Worm (Caenorhabditis elegans) whole organism, L4/young adult: ENCODE data around the gene C28D4.5.

Experiments used
- W03F9.2 ChIP-seq: fragments of 150-350 bp; optimal IDR thresholded peaks from 2 replicates; lab custom pipeline; 2014; ENCODE audit warnings: missing biosample characterization, missing genetic modification characterization
- dao-5 ChIP-seq: sonication (generic microtip); optimal IDR thresholded peaks from 2 replicates; lab custom pipeline; 2016; ENCODE audit warnings: missing genotype, missing genetic modification characterization, moderate library complexity, missing compliant biosample characterization
- him-1 ChIP-seq: sonication (generic microtip); optimal IDR thresholded peaks from 2 replicates; lab custom pipeline; 2016; ENCODE audit warnings: missing genotype, missing genetic modification reagents, missing genetic modification characterization, missing compliant biosample characterization

The C28D4.5 gene

DNA sequence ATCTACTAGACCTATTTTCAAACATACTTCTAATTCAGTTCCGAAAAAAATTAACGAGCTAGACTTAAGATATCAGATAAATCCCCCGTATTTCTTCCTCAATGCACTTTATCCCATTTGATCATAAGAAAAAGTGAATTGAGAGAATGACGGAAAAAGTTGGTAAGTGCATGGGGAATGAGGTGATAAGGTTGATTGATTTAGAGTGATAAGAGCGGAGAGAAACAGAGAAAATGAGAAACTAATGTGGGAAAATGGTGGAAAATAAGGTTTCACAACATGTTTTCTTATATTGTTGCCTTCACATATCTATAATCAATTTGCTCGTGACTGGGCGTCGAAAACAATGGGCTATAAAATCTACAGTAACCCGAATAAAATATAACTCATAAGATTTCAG lies 10.9 kb downstream of the C28D4.5 start:
- TF ChIP-seq dao-5 (tag; lab: Kevin White, UChicago) (no peak), W03F9.2 (tag; lab: Kevin White, UChicago) (peak; percentile 21), him-1 (tag; lab: Kevin White, UChicago) (no peak)

DNA sequence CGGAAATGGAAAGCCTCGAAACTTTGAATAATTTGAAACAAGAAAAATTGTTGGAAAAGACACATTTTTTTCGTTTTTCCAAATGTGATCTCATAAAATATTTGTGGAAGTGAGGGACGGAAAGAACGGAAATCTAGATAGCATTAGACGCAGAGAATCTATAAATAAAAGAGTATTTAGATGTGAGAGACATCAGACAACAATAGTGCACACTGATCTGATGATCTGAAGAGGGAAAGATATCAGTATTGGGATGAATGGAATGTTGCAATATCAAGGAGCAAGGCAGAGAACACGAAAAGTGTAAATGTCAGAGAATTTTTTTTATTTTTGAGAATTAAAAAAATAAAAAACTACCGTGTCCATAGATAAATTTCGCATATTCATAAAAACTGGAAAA lies 11.8 kb downstream of the C28D4.5 start:
- no peak for TF ChIP-seq him-1 (tag; lab: Kevin White, UChicago)
- TF ChIP-seq W03F9.2 (tag; lab: Kevin White, UChicago), result no peak
- TF ChIP-seq dao-5 (tag; lab: Kevin White, UChicago), result no peak

DNA sequence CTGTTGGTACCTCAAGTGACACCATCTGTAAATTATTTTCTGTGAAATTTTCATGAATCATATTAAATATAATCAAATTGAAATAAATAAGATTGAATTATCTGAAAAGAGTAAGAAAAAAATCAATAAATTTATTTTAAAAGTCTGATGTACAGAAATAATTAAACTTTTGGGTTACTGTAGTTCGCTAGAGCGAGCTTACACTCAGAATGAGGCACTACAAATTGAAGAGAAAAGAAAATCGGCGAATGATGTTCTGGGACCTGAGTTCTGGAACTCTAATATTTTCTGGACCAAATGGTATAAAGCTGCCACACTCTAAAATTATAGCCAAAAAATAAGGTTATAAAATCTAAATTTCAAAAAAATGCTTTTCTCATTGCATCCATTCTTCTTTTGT lies 12.8 kb downstream of the C28D4.5 start:
- TF ChIP-seq him-1 (tag; lab: Kevin White, UChicago), result no peak
- TF ChIP-seq dao-5 (tag; lab: Kevin White, UChicago), result no peak
- peak; percentile 5 for TF ChIP-seq W03F9.2 (tag; lab: Kevin White, UChicago)

DNA sequence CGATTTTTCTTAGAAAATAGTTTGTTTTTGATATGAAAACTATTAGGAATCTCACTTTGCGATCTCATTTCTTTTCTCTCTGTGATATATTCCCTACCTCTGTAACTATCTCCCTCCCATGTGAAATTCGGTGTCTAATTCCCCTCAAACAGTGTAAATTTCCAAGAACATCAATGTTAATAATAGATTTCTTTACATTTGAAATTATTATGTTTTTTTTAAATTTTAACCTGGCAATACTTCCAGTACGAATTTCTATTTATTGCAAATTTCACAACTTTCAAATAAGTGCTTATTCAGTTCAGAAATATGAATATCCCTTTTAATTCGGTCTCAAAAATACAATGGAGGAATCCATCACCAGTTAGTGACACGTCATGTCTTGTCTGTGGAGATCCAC lies 18.3 kb downstream of the C28D4.5 start, which contains the start of gene nhr-100:
Gene nhr-100, plus strand, starts transcription at position 301 of the 400 bp plus-strand sequence.
- TF ChIP-seq W03F9.2 (tag; lab: Kevin White, UChicago) (no peak), dao-5 (tag; lab: Kevin White, UChicago) (no peak), him-1 (tag; lab: Kevin White, UChicago) (no peak)

DNA sequence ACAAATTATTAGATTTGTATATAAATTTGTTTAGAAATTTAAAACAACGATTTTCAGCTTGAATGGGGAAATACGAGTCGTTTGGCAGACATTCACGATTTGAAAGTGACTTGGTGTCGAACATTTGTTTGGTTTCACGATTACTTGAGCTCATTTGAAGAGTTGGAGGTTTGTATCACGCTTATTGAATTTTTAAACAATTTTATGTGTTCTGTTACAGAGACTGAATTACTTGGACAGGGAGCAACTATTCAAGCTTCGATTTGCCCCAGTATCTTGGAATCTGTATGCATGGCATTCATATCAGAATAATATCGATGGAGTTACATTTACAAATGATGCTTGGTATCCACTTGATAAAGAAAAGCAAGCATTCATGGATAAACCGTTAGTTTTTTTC lies 19.4 kb downstream of the C28D4.5 start:
- TF ChIP-seq W03F9.2 (tag; lab: Kevin White, UChicago) (no peak), him-1 (tag; lab: Kevin White, UChicago) (no peak)

DNA sequence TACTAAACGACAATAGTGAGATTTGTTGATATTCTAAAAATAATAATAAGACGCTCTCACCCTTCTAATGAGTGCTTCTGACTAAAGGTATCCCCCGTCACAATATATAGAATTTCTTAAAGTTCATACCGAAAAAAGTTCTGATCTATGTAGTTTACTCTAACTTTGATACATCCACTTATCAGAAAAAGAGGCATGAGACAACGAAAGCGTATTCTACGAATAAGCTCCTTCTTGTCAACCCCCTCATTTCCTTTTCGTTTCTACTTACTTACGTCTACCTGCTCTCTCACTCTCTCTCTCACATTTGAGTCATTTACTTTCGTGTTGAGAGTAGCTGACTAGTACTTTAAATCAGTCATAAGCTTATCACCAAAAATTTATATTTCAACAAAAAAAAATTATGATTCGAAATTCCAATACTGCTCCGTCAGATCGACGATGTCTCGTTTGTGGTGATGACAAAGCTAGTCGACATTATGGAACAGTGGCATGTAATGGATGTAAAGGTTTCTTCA lies 21.1 kb downstream of the C28D4.5 start:
- TF ChIP-seq W03F9.2 (tag; lab: Kevin White, UChicago) (no peak), dao-5 (tag; lab: Kevin White, UChicago) (no peak), him-1 (tag; lab: Kevin White, UChicago) (no peak)

DNA sequence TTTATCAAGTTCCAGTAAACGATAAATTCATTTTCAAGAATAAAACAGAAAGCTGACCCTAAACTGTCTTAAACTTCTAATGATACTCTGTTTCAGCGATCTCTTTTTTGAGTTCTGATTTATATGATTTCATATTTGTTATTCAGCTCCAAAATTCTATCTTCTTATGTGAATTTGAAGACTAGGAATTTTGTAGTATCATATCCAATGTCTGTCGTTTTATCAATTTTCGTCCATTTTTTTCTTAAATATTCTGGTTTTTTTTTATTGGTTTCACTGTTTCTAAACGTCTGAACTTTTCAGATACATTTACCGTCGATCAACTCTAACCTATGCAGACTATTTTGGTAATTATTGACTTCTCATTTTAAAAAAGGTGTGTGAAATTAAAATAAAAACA lies 21.7 kb downstream of the C28D4.5 start, which contains the start of the genes nhr-138 and C28D4.18:
Gene nhr-138, plus strand, starts transcription at position 304 of the 400 bp plus-strand sequence.
Gene C28D4.18, plus strand, starts transcription at position 333 of the 400 bp plus-strand sequence.
- TF ChIP-seq dao-5 (tag; lab: Kevin White, UChicago), result no peak

DNA sequence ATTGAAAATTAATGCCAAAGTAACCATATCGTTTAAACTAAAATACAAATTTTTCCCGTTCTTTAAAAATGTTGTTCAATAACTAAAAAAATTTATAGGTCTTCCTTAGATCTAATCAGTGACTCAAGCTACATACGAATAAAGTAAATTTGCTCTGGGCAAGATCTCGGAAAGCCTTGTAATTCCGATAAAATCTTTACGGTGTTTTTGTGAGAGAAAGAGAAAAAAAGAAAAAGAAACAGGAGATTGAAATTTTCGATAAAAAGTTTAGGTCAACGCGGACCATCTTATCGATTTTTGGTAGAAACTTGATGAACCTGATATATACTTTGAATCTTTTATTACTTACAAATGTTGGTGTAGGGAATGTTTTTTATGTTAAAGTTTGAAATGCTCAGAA lies 23.5 kb downstream of the C28D4.5 start:
- TF ChIP-seq him-1 (tag; lab: Kevin White, UChicago) (no peak), W03F9.2 (tag; lab: Kevin White, UChicago) (no peak), dao-5 (tag; lab: Kevin White, UChicago) (no peak)

DNA sequence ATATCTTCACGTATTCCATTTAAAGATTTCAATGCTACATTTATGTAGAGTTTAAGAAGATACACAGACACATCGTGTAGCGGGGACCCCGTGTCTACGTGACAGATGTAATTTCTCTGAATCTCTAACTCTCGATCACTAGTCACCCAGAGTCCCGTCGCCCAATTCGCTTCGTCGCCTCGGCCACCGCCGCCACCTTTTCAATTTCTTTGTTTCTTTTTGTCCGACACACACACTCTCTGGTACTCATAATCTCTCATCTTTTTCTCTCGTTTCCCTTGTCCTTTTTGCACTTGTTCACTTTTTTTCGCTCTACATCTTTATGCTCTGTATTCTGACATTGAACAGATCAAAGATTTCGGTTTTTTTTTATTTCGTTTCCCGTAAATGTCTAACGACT lies 28.3 kb downstream of the C28D4.5 start:
- TF ChIP-seq dao-5 (tag; lab: Kevin White, UChicago) (no peak), W03F9.2 (tag; lab: Kevin White, UChicago) (peak; percentile 25)

DNA sequence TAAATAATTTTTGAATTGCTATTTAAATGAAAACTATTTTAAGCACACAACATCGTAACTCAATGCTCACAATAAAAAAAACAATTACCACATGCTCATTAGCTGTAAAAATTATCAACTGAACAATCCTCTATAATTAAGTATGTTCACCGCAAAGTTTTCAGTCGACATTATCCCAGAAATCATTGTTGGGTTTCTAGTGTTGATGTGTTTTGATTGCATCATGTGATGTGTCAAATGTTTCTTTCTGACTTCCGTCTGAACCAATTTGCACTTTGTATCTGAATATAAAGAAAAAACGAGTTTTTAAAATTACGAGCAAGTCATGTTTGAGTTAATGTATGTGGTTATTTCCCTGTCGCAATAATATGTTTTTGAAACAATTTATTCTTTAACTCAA lies 28.8 kb downstream of the C28D4.5 start:
- TF ChIP-seq W03F9.2 (tag; lab: Kevin White, UChicago) (no peak), dao-5 (tag; lab: Kevin White, UChicago) (no peak), him-1 (tag; lab: Kevin White, UChicago) (no peak)

DNA sequence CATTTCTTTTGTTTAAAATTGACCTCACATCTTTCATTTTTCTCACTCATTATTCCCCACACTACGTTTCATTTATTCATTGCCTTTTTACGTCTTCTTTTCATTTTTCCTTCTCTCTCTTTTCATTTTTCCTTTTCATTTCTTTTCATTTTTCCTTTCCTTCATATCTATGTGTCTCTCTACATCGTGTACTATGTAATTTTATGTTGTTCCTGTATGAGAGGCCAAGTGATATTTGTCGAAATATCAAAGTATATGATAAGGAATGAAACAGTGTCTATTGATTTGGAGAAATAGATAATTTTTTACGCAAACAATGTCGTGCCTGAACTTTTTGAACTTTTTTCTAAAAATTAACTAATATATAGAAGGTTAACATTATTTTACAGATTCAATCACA lies 30.2 kb downstream of the C28D4.5 start:
- TF ChIP-seq W03F9.2 (tag; lab: Kevin White, UChicago) (no peak), him-1 (tag; lab: Kevin White, UChicago) (no peak), dao-5 (tag; lab: Kevin White, UChicago) (no peak)

DNA sequence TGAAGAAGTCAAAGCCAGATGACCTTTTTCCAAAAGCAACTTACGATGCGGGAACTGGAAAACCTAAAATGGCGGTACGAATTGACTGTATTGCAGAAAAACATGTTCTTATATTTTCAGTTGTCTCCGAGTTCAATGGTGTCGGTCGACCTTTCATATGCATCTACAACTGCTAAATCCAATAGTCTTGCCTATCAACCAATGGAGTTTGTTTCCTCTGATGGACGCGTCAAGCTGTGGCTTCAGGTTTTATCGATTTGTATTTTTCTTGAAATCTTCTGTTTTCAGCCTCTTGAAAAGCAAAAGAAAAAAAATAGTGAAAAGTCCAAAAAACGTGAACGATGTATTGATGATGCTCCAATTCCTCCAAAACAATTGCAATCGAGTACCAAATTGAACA lies 32.4 kb downstream of the C28D4.5 start:
- TF ChIP-seq dao-5 (tag; lab: Kevin White, UChicago), result no peak
- no peak for TF ChIP-seq him-1 (tag; lab: Kevin White, UChicago)
- no peak for TF ChIP-seq W03F9.2 (tag; lab: Kevin White, UChicago)

DNA sequence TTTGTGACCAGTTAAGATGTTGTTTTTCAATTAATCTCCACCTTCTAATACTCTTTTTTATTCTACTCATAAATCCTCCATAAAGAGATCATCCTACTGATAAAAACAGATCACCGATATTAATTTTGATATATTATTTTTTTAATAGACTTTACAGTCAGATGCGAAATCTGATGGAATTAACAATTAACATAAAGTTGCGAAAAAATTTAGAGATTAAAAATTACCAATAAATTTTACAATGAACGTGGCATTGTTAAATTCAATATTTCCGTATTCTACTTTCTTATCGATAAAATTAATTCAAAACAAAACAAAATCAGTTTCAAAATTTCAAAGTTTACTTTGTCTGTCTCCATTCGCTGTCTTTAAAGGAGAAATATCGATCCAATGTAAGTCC lies 33.9 kb downstream of the C28D4.5 start, which contains the start of gene K01H12.4:
Gene K01H12.4, plus strand, starts transcription at position 301 of the 400 bp plus-strand sequence.
- TF ChIP-seq dao-5 (tag; lab: Kevin White, UChicago), result no peak
- TF ChIP-seq W03F9.2 (tag; lab: Kevin White, UChicago), result no peak
- no peak for TF ChIP-seq him-1 (tag; lab: Kevin White, UChicago)

DNA sequence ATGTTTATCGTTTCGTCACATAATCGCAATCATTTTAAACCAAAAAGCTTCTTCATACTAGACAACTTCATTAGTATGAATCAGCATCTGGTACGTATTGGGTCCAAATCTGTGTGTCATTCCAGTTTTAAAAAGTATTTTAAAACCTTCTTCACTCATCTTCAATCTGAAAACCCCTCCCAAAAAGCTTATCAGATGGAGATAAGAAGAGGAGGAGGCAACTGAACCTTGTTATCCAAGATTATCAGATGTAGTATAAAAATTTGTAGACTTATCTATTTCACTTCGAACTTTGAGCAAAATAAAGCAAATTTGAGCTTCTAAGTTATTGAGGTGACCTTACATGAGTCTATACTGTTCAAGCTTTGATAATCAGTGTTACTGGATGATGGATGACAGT lies 36.8 kb downstream of the C28D4.5 start, which contains the start of gene nhr-38:
Gene nhr-38, plus strand, starts transcription at position 301 of the 400 bp plus-strand sequence.
- TF ChIP-seq him-1 (tag; lab: Kevin White, UChicago) (no peak), W03F9.2 (tag; lab: Kevin White, UChicago) (no peak), dao-5 (tag; lab: Kevin White, UChicago) (no peak)
